Fruit fly (Drosophila melanogaster): ENCODE measurements around the gene Zir.

DNA sequence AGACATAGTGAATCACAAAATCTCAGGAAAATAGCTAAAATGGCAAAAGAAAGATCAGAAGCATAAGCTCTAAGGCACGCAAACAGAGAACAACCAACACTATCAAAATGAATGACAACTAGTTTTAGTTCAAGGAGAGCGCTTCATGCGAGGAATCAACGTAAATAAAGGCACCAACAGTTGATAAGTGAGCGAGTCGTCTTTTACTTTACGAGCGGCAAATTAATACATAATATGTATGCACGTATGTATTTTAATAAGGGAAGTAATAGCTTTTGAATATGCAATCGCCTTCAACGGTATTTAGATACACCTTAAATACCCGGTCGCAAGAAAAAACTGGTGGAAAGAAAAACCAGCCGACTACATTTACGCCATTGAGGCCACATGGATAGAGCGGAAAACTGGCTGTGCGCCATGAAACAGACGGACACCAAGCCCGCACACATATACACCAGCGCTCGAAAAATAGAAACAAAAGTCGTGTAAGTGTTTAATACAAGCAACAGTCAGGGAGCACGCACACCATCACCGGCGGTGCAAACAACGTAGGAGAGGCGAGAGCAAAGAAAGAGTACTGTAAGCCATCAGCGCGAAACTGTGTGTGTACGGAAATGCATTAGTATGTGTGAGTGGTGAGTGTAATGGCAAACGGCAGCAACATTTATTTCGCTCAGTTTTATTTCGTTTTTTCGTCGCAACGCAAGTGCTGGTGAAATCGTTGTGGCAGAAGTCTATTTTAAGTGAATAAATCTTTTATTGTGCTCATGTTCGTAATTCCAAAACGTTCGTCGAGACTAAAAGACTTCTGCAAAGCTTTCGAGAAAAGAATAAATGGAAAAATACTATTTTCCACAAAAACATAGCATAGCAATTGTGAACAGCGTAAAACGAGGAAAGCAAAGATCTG lies 27.9 kb upstream of the Zir start, which contains the start of gene dbr:
- TF ChIP-seq h (optimal IDR thresholded peaks at IDR 0.05) (no peak), Myc (optimal IDR thresholded peaks at IDR 0.05) (no peak)
